Fruit fly (Drosophila melanogaster): ENCODE measurements around the gene CG16952.

The CG16952 gene

DNA sequence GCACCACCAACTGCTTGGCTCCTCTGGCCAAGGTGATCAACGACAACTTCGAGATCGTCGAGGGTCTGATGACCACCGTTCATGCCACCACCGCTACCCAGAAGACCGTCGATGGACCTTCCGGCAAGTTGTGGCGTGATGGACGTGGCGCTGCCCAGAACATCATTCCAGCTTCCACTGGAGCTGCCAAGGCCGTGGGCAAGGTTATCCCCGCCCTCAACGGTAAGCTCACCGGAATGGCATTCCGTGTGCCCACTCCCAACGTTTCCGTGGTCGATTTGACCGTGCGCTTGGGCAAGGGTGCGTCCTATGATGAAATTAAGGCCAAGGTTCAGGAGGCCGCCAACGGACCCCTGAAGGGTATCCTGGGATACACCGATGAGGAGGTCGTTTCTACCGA, 1.2 kb upstream of the CG16952 start:
- TF ChIP-seq Hnf4 (GFP tag; optimal IDR thresholded peaks at IDR 0.05): no peak
- no peak for TF ChIP-seq OdsH (GFP tag; optimal IDR thresholded peaks at IDR 0.05)
- TF ChIP-seq fru (GFP tag; optimal IDR thresholded peaks at IDR 0.05): no peak
- no peak for TF ChIP-seq h (GFP tag; optimal IDR thresholded peaks at IDR 0.05)
- TF ChIP-seq dmrt93B (GFP tag; optimal IDR thresholded peaks at IDR 0.05): no peak
- no peak for TF ChIP-seq GATAd (GFP tag; optimal IDR thresholded peaks at IDR 0.05)
- no peak for TF ChIP-seq lola (GFP tag; optimal IDR thresholded peaks at IDR 0.05)
- TF ChIP-seq jim (GFP tag; optimal IDR thresholded peaks at IDR 0.05): no peak

DNA sequence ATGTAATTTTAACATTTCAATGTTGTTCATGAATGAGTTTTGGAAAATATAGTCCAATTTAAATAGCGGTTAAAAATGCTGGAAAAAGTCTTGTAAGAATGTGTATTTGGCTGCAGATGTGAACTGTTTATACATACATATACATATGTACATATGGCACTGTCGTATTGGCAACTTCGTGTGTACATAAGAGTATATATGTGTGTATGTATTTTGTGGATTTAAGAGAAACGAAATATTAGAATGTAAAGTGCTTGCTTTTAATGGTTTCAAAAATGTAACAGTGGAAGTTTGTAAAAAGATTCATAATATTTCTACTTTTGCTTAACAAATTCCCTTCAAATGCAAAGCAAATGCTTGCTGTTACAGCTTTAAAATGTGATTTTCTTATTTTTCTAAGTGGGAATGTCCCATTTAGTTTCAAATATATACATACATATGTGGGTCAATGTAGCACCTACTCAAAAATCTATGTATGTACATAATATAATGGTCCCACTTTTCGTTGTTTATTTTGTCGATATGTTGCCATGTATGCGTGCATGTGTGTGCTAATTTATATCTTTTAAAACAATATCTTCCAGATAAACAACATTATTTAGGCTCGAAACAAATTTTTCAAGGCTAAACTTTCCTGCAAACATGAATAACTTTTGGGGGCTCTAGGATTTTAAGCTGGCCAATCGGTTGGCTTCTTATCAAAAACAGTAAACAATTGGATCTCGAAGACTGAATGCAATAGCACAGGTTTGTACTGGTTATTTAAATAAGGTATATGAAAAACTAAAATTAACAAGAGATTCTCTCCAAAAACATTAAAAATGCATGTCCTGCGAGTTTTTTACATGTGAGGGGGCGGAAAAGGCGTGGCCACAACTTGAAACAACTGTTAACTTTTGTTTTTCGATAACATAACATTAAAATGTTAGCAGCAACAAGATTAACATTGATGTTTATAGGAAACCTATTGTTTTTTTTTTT, 1.1 kb downstream of the CG16952 start:
- peak; percentile 27 for TF ChIP-seq Hr83 (GFP tag; optimal IDR thresholded peaks at IDR 0.05; ENCODE audit: poor library complexity, severe bottlenecking)
- TF ChIP-seq sv (GFP tag; optimal IDR thresholded peaks at IDR 0.05): peak; percentile 23
- TF ChIP-seq psq (GFP tag; optimal IDR thresholded peaks at IDR 0.05): peak; percentile 21
- peak; percentile 44 for TF ChIP-seq Jra (GFP tag; optimal IDR thresholded peaks at IDR 0.05)
- peak; percentile 43 for TF ChIP-seq CG9705 (GFP tag; optimal IDR thresholded peaks at IDR 0.05)
- no peak for TF ChIP-seq Hr78 (GFP tag; optimal IDR thresholded peaks at IDR 0.05)
- no peak for TF ChIP-seq jim (GFP tag; optimal IDR thresholded peaks at IDR 0.05)
- TF ChIP-seq OdsH (GFP tag; optimal IDR thresholded peaks at IDR 0.05): peak; percentile 27
- no peak for TF ChIP-seq rgr (GFP tag; optimal IDR thresholded peaks at IDR 0.05)

DNA sequence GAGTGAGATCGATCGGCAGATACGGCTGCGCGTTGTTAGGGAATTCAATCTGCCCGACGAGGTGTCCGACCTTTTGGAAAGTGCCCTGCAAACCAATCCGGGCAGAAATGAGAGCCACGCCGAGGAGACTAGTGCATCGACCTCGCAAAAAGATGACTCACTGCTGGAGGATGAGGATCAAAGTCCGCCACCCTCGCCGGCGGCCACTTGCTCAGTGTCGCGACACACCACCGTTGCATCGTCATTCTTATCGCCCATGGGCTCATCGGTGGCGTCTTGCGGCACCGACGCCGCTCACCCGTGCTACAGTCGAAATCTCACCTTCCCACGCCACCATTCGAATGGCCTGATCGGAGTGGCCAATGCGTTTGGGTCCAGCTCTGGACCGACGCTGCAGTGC, 4.5 kb downstream of the CG16952 start:
- no peak for TF ChIP-seq sage (GFP tag; optimal IDR thresholded peaks at IDR 0.05)
- no peak for TF ChIP-seq woc (GFP tag; optimal IDR thresholded peaks at IDR 0.05)
- no peak for TF ChIP-seq jim (GFP tag; optimal IDR thresholded peaks at IDR 0.05)
- TF ChIP-seq HLH106 (tag; optimal IDR thresholded peaks at IDR 0.05): no peak
- TF ChIP-seq Rel (GFP tag; optimal IDR thresholded peaks at IDR 0.05): no peak
- TF ChIP-seq Rel (tag; optimal IDR thresholded peaks at IDR 0.05): no peak
- no peak for TF ChIP-seq Hr83 (GFP tag; optimal IDR thresholded peaks at IDR 0.05; ENCODE audit: poor library complexity, severe bottlenecking)
- no peak for TF ChIP-seq CrebA (GFP tag; optimal IDR thresholded peaks at IDR 0.05; ENCODE audit: borderline replicate concordance)
- no peak for TF ChIP-seq pan (optimal IDR thresholded peaks at IDR 0.05)
- TF ChIP-seq Mio (GFP tag; optimal IDR thresholded peaks at IDR 0.05): no peak
- no peak for TF ChIP-seq Hr78 (GFP tag; optimal IDR thresholded peaks at IDR 0.05)
- TF ChIP-seq Sp1 (GFP tag; optimal IDR thresholded peaks at IDR 0.05): no peak
- no peak for TF ChIP-seq OdsH (GFP tag; optimal IDR thresholded peaks at IDR 0.05)
- no peak for TF ChIP-seq sv (GFP tag; optimal IDR thresholded peaks at IDR 0.05)
- no peak for TF ChIP-seq foxo (GFP tag; optimal IDR thresholded peaks at IDR 0.05)
- TF ChIP-seq GATAd (GFP tag; optimal IDR thresholded peaks at IDR 0.05): no peak
- TF ChIP-seq ey (GFP tag; optimal IDR thresholded peaks at IDR 0.05): no peak
- TF ChIP-seq fru (GFP tag; optimal IDR thresholded peaks at IDR 0.05): no peak
- no peak for TF ChIP-seq CG32264 (GFP tag; optimal IDR thresholded peaks at IDR 0.05)

DNA sequence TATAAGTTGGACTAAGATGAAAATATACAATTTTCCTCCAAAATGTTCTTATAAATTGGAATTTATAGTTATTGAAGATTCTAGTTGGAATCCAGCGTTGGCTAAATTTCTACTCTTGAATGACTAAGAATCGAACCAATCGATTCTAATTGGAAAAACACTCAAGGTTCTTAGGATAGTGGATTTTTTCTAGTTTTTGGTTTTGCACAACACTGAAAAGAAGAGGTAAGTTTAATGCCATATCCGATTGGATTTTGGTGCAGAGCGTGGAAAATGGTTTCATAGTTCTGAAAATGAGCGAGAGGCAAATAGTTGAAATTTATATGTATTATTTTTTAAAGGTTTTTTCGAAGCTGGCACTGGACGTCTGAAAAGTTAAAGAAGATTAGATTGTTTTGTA, 5.6 kb downstream of the CG16952 start:
- no peak for TF ChIP-seq Hr78 (GFP tag; optimal IDR thresholded peaks at IDR 0.05)
- TF ChIP-seq brk (GFP tag; optimal IDR thresholded peaks at IDR 0.05): no peak
- no peak for TF ChIP-seq Mio (GFP tag; optimal IDR thresholded peaks at IDR 0.05)
- TF ChIP-seq Hr83 (GFP tag; optimal IDR thresholded peaks at IDR 0.05; ENCODE audit: poor library complexity, severe bottlenecking): no peak
- no peak for TF ChIP-seq h (GFP tag; optimal IDR thresholded peaks at IDR 0.05)
- no peak for TF ChIP-seq N (GFP tag; optimal IDR thresholded peaks at IDR 0.05)
- no peak for TF ChIP-seq Myc (optimal IDR thresholded peaks at IDR 0.05)

DNA sequence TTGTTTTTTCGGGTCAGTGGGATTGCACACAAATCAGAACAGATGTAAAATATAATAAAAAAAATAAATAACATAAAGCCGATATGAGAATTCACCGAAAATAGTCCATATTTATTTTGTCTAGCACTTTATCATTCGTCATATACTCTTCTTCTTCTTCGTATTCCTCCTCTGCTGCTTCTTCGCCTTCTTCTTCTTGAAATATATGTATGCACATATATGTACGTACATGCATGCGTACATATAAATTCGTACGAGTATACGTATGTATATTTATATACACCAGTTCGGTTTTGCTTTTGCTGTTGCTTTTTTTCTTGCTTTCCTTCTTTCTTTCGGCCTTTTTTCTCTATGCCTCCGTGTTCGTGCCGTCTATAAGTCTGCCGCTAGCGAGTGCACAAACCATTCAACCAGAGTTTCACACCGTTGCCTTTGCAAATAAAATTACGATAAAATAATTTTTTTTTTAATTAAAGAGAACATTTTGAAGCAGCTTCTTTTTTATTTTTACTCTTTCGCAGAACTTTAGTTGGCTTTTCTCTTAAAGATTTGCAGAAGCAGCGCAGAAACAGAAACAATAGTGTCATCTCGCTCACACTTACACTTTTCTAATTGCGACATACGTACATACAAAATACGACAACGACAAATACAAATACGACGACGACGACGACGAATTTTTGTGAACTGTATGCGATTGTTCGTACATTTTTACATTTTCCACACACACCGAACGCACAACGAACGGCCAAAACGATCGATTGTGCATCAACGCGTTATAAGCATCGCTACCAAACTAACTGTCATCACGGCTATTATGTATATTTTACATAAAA, 16.6 kb downstream of the CG16952 start:
- peak; percentile 67 for TF ChIP-seq sage (GFP tag; optimal IDR thresholded peaks at IDR 0.05)
- peak; percentile 100 for TF ChIP-seq psq (GFP tag; optimal IDR thresholded peaks at IDR 0.05)
- TF ChIP-seq Rel (GFP tag; optimal IDR thresholded peaks at IDR 0.05): peak; percentile 35
- TF ChIP-seq Rel (tag; optimal IDR thresholded peaks at IDR 0.05): peak; percentile 38
- TF ChIP-seq Dif (GFP tag; optimal IDR thresholded peaks at IDR 0.05; ENCODE audit: partially characterized antibody): no peak
- TF ChIP-seq CG32264 (GFP tag; optimal IDR thresholded peaks at IDR 0.05): peak; percentile 38
- TF ChIP-seq Hr83 (GFP tag; optimal IDR thresholded peaks at IDR 0.05; ENCODE audit: poor library complexity, severe bottlenecking): no peak
- TF ChIP-seq CrebA (GFP tag; optimal IDR thresholded peaks at IDR 0.05; ENCODE audit: borderline replicate concordance): no peak
- no peak for TF ChIP-seq dsf (GFP tag; optimal IDR thresholded peaks at IDR 0.05; ENCODE audit: borderline replicate concordance)
- peak; percentile 84 for TF ChIP-seq Sp1 (GFP tag; optimal IDR thresholded peaks at IDR 0.05)
- no peak for TF ChIP-seq dl (GFP tag; optimal IDR thresholded peaks at IDR 0.05; ENCODE audit: insufficient read depth in 1 of 2, partially characterized antibody in 2 of 2)
- peak; percentile 21 for TF ChIP-seq br (GFP tag; optimal IDR thresholded peaks at IDR 0.05)
